Worm (Caenorhabditis elegans): ENCODE data around the gene nhr-189.

DNA sequence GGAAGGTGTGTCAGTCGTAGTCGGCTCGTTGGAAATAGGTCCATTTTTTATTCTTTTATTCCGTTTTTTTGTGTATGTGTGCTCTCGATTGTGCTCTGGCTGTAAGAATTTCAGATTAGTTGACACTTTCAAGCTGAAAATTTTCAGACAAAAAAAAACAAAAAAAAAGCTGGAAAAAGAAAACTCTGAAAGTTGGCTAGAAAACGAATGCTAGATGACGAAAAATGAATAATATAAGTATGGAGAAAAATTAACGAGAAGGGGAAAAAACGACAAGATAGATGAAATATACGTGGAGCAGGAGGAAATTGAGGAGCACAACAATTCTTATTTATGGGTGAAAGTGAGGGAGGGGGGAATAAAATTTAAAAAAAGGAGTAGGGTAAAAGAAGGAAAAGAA, 28.4 kb downstream of the nhr-189 start, which contains the start of gene H10D18.5:
- TF ChIP-seq W03F9.2 (tag; optimal IDR thresholded peaks at IDR 0.05) (no peak), dao-5 (tag; optimal IDR thresholded peaks at IDR 0.05) (no peak)

Measured in whole organism, L4/young adult.